Fruit fly (Drosophila melanogaster) whole organism, adult: ENCODE results near the gene CG9467.

Source experiments
- CG11617 ChIP-seq: fragments of 200-800 bp; sonication (Bioruptor generic); optimal IDR thresholded peaks from 2 replicates; lab custom pipeline; 2017; ENCODE audit warnings: mild to moderate bottlenecking, missing biosample characterization, missing genetic modification reagents, missing genetic modification characterization
- CG12768 ChIP-seq: fragments of 200-800 bp; sonication (Bioruptor generic); optimal IDR thresholded peaks from 2 replicates; lab custom pipeline; 2017; ENCODE audit warnings: missing biosample characterization, missing genetic modification characterization, mild to moderate bottlenecking, moderate library complexity, missing genetic modification reagents
- CG14711 ChIP-seq: fragments of 200-800 bp; sonication (Bioruptor generic); optimal IDR thresholded peaks from 2 replicates; lab custom pipeline; 2018; ENCODE audit warnings: missing biosample characterization, mild to moderate bottlenecking, missing genetic modification characterization, moderate library complexity
- CG1620 ChIP-seq: fragments of 200-800 bp; sonication (Bioruptor generic); optimal IDR thresholded peaks from 2 replicates; lab custom pipeline; 2016; ENCODE audit warnings: missing biosample characterization, missing genetic modification characterization
- CG33017 ChIP-seq: fragments of 200-800 bp; sonication (Bioruptor generic); optimal IDR thresholded peaks from 2 replicates; lab custom pipeline; 2018; ENCODE audit warnings: missing biosample characterization, mild to moderate bottlenecking, missing genetic modification characterization, moderate library complexity
- CG5204 ChIP-seq: fragments of 200-800 bp; sonication (Bioruptor generic); optimal IDR thresholded peaks from 2 replicates; lab custom pipeline; 2016; ENCODE audit warnings: missing biosample characterization, missing genetic modification characterization
- CG7045 ChIP-seq: fragments of 200-800 bp; sonication (Bioruptor generic); optimal IDR thresholded peaks from 2 replicates; lab custom pipeline; 2017; ENCODE audit warnings: missing biosample characterization, mild to moderate bottlenecking, missing genetic modification characterization
- CG7101 ChIP-seq: fragments of 200-800 bp; sonication (Bioruptor generic); optimal IDR thresholded peaks from 2 replicates; lab custom pipeline; 2018; ENCODE audit warnings: missing biosample characterization, mild to moderate bottlenecking, missing genetic modification characterization, moderate library complexity
- Clk ChIP-seq: fragments of 200-800 bp; sonication (Bioruptor generic); optimal IDR thresholded peaks from 2 replicates; lab custom pipeline; 2017; ENCODE audit warnings: missing biosample characterization, missing genetic modification characterization
- Crg-1 ChIP-seq: fragments of 200-800 bp; sonication (Bioruptor generic); optimal IDR thresholded peaks from 2 replicates; lab custom pipeline; 2016; ENCODE audit warnings: missing biosample characterization, missing genetic modification characterization
- Hr96 ChIP-seq: fragments of 200-800 bp; sonication (Bioruptor generic); optimal IDR thresholded peaks from 2 replicates; lab custom pipeline; 2016; ENCODE audit warnings: missing biosample characterization, missing genetic modification characterization
- Mnt ChIP-seq: fragments of 200-800 bp; sonication (Bioruptor generic); optimal IDR thresholded peaks from 2 replicates; lab custom pipeline; 2016; ENCODE audit warnings: missing biosample characterization, mild to moderate bottlenecking, missing genetic modification characterization
- bab1 ChIP-seq: fragments of 200-800 bp; sonication (Bioruptor generic); optimal IDR thresholded peaks from 3 replicates; lab custom pipeline; 2019; ENCODE audit warnings: missing biosample characterization, mild to moderate bottlenecking, missing genetic modification characterization, moderate library complexity
- cic ChIP-seq: fragments of 200-800 bp; sonication (Bioruptor generic); optimal IDR thresholded peaks from 2 replicates; lab custom pipeline; 2017; ENCODE audit warnings: missing biosample characterization, mild to moderate bottlenecking, missing genetic modification characterization, moderate library complexity
- cnc ChIP-seq, 2 experiments: fragments of >200 bp; optimal IDR thresholded peaks; 2 replicates each; lab custom pipeline; 2017
- kay ChIP-seq: fragments of 200-800 bp; sonication (Bioruptor generic); peaks from one replicate; lab custom pipeline; 2016; ENCODE audit warnings: missing biosample characterization, missing genetic modification characterization, borderline replicate concordance
- ovo ChIP-seq: fragments of 200-800 bp; sonication (Bioruptor generic); optimal IDR thresholded peaks from 2 replicates; lab custom pipeline; 2016; ENCODE audit warnings: missing biosample characterization, missing genetic modification characterization
- pad ChIP-seq: fragments of 200-800 bp; sonication (Bioruptor generic); optimal IDR thresholded peaks from 3 replicates; lab custom pipeline; 2017; ENCODE audit warnings: missing biosample characterization, missing genetic modification characterization, mild to moderate bottlenecking, moderate library complexity, missing genetic modification reagents
- tj ChIP-seq: fragments of 200-800 bp; sonication (Bioruptor generic); optimal IDR thresholded peaks from 3 replicates; lab custom pipeline; 2017; ENCODE audit warnings: missing biosample characterization, mild to moderate bottlenecking, missing genetic modification characterization, moderate library complexity
- toe ChIP-seq: fragments of 200-800 bp; sonication (Bioruptor generic); optimal IDR thresholded peaks from 2 replicates; lab custom pipeline; 2016; ENCODE audit warnings: missing biosample characterization, missing genetic modification characterization

The CG9467 gene

DNA sequence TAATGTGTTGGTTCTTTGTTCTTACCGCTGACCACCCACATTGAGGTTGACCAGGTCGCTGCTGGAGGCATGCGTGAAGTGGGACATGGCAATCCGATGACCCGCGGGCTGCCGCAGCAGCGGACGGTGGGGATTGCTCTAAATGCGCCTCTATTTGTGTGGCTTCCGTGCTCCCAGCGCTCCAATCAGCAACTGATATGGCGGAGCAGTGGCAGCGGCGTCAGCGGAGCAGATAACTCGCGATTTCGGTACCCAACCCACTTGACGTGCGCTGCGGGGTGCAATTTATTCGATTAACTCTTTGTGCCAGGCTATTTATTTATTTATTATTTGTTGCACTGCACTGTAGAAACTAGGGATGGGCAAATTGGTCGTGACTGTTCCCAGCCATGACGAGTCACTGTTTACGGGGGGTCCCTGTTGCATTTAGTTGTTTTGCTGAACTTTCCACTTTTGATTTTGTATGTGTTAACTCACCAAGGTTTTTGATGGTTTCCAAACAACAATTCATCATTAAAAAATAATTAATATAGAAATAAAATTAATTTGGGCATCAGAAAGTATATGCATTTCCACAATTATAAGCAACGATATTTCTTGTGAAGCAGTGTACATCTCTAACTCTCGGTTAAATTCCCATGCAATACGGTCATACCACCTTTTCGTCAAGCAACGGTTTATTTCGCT lies at the start of gene CG9467, which contains the start of gene CG8526:
CG9467 (minus strand) TSS at position 383 of the 687 bp plus-strand sequence.
CG8526 (plus strand) TSS at position 637 of the 687 bp plus-strand sequence.
- TF ChIP-seq toe (GFP tag; lab: Kevin White, UChicago) (peak; percentile 82), ovo (peak; percentile 85), CG5204 (GFP tag; lab: Kevin White, UChicago) (no peak), cic (GFP tag; lab: Kevin White, UChicago) (no peak), CG12768 (peak; percentile 60), bab1 (GFP tag; lab: Kevin White, UChicago) (peak; percentile 59), tj (peak; percentile 61), kay (no peak), Crg-1 (peak; percentile 66), Hr96 (no peak), CG7101 (tag; lab: Kevin White, UChicago) (peak; percentile 68), Clk (GFP tag; lab: Kevin White, UChicago) (peak; percentile 37), pad (GFP tag; lab: Kevin White, UChicago) (peak; percentile 65), CG33017 (tag; lab: Kevin White, UChicago) (no peak), Mnt (GFP tag; lab: Kevin White, UChicago) (peak; percentile 63), cnc (optimal IDR thresholded peaks at IDR 0.05; lab: Kevin White, UChicago) (no peak), CG14711 (tag; lab: Kevin White, UChicago) (peak; percentile 66), CG1620 (GFP tag; lab: Kevin White, UChicago) (peak; percentile 63), CG7045 (peak; percentile 64), CG11617 (GFP tag; lab: Kevin White, UChicago) (peak; percentile 73)

- TF ChIP-seq cnc (optimal IDR thresholded peaks at IDR 0.05; lab: Kevin White, UChicago), result no peak
- TF ChIP-seq pad (GFP tag; lab: Kevin White, UChicago), result no peak
- no peak for TF ChIP-seq CG7101 (tag; lab: Kevin White, UChicago)
- TF ChIP-seq CG11617 (GFP tag; lab: Kevin White, UChicago), result no peak
- no peak for TF ChIP-seq Mnt (GFP tag; lab: Kevin White, UChicago)
- TF ChIP-seq CG5204 (GFP tag; lab: Kevin White, UChicago), result no peak
- no peak for TF ChIP-seq CG14711 (tag; lab: Kevin White, UChicago)
- no peak for TF ChIP-seq Crg-1
- TF ChIP-seq toe (GFP tag; lab: Kevin White, UChicago), result no peak
- TF ChIP-seq tj, result no peak
- TF ChIP-seq Clk (GFP tag; lab: Kevin White, UChicago), result no peak
- TF ChIP-seq CG1620 (GFP tag; lab: Kevin White, UChicago), result no peak
- no peak for TF ChIP-seq bab1 (GFP tag; lab: Kevin White, UChicago)
- no peak for TF ChIP-seq kay
- no peak for TF ChIP-seq CG7045
- TF ChIP-seq CG33017 (tag; lab: Kevin White, UChicago), result no peak
- TF ChIP-seq ovo, result no peak
- no peak for TF ChIP-seq cic (GFP tag; lab: Kevin White, UChicago)
- TF ChIP-seq Hr96, result no peak
Measured at dm6 chr3R:9823723-9824122, 22.9 kb upstream of the CG9467 start, which contains the start of gene CG34302. Gene CG34302, minus strand, starts transcription at chr3R:9823823.

- TF ChIP-seq kay (no peak), CG7045 (no peak), CG7101 (tag; lab: Kevin White, UChicago) (no peak), Hr96 (no peak), cic (GFP tag; lab: Kevin White, UChicago) (no peak), pad (GFP tag; lab: Kevin White, UChicago) (no peak), toe (GFP tag; lab: Kevin White, UChicago) (no peak), ovo (no peak), Crg-1 (no peak), Clk (GFP tag; lab: Kevin White, UChicago) (no peak), cnc (optimal IDR thresholded peaks at IDR 0.05; lab: Kevin White, UChicago) (no peak), Mnt (GFP tag; lab: Kevin White, UChicago) (no peak), CG1620 (GFP tag; lab: Kevin White, UChicago) (no peak), CG11617 (GFP tag; lab: Kevin White, UChicago) (no peak), CG33017 (tag; lab: Kevin White, UChicago) (no peak), tj (no peak), bab1 (GFP tag; lab: Kevin White, UChicago) (no peak), CG5204 (GFP tag; lab: Kevin White, UChicago) (no peak)
Measured at dm6 chr3R:9821091-9821490, 20.3 kb upstream of the CG9467 start, which contains the start of gene CG42857. Gene CG42857, minus strand, starts transcription at chr3R:9821191.

DNA sequence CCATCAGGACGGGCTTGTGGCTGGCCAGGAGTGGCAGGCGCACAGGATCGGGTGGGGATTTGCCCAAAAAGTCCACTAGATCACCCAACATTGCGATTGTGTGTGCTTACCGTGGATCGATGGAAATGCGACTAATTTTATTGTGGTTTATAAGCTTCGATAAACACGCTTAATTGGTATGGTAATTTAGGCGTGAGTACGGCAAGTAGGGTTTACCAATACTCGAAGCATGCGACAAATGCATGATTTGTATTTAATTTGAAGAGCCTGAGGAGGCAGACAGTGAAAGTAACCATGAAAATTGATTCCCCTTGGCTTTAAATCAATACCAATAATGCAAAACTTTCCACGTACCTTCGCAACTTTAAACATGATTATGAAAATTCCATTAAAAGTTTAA lies 19.0 kb upstream of the CG9467 start, which contains the start of gene CG9458:
CG9458 (minus strand) TSS at position 101 of the 400 bp plus-strand sequence.
- TF ChIP-seq pad (GFP tag; lab: Kevin White, UChicago) (no peak), CG12768 (no peak), cic (GFP tag; lab: Kevin White, UChicago) (no peak), toe (GFP tag; lab: Kevin White, UChicago) (no peak), tj (no peak), CG33017 (tag; lab: Kevin White, UChicago) (no peak), CG7045 (no peak), CG1620 (GFP tag; lab: Kevin White, UChicago) (no peak), CG11617 (GFP tag; lab: Kevin White, UChicago) (no peak), CG5204 (GFP tag; lab: Kevin White, UChicago) (no peak), Mnt (GFP tag; lab: Kevin White, UChicago) (no peak), Clk (GFP tag; lab: Kevin White, UChicago) (no peak), bab1 (GFP tag; lab: Kevin White, UChicago) (no peak), ovo (no peak), CG14711 (tag; lab: Kevin White, UChicago) (no peak), cnc (optimal IDR thresholded peaks at IDR 0.05; lab: Kevin White, UChicago) (no peak), Crg-1 (no peak), Hr96 (no peak), kay (no peak), CG7101 (tag; lab: Kevin White, UChicago) (no peak)

dm6 chr3R:9818295-9818694 lies 17.5 kb upstream of the CG9467 start, which contains the start of gene CG9459:
Gene CG9459, minus strand, starts transcription at chr3R:9818395.
- TF ChIP-seq cic (GFP tag; lab: Kevin White, UChicago), result no peak
- no peak for TF ChIP-seq CG7045
- TF ChIP-seq CG5204 (GFP tag; lab: Kevin White, UChicago), result no peak
- no peak for TF ChIP-seq bab1 (GFP tag; lab: Kevin White, UChicago)
- no peak for TF ChIP-seq toe (GFP tag; lab: Kevin White, UChicago)
- no peak for TF ChIP-seq CG1620 (GFP tag; lab: Kevin White, UChicago)
- TF ChIP-seq Hr96, result no peak
- no peak for TF ChIP-seq CG14711 (tag; lab: Kevin White, UChicago)
